Worm (Caenorhabditis elegans) whole organism, L3 larva: ENCODE data around the gene bath-7.
A peak's percentile ranks its signal among the peaks of the same experiment; 100 is the strongest.

ENCODE experiments used
- R02D3.7 ChIP-seq: fragments of 150-350 bp; optimal IDR thresholded peaks from 2 replicates; lab custom pipeline; 2014; ENCODE audit warnings: missing biosample characterization, missing genetic modification characterization
- ama-1 ChIP-seq: fragments of 150-350 bp; optimal IDR thresholded peaks from 2 replicates; lab custom pipeline; 2018
- ceh-9 ChIP-seq: sonication (generic microtip); optimal IDR thresholded peaks from 2 replicates; lab custom pipeline; 2018; ENCODE audit warnings: missing biosample characterization, missing genetic modification characterization
- egl-27 ChIP-seq: sonication (generic microtip); optimal IDR thresholded peaks from 4 replicates; lab custom pipeline; 2017; ENCODE audit warnings: missing biosample characterization, missing genetic modification reagents, missing genetic modification characterization
- elt-1 ChIP-seq: fragments of 150-350 bp; optimal IDR thresholded peaks from 2 replicates; lab custom pipeline; 2014; ENCODE audit warnings: missing biosample characterization, missing genetic modification characterization
- elt-2 ChIP-seq: sonication (generic microtip); optimal IDR thresholded peaks from 2 replicates; lab custom pipeline; 2016; ENCODE audit warnings: missing genetic modification reagents, mild to moderate bottlenecking, missing genetic modification characterization, missing compliant biosample characterization
- fkh-10 ChIP-seq: sonication (generic microtip); optimal IDR thresholded peaks from 2 replicates; lab custom pipeline; 2017; ENCODE audit warnings: missing biosample characterization, missing genetic modification reagents, missing genetic modification characterization
- fos-1 ChIP-seq: fragments of 150-350 bp; optimal IDR thresholded peaks from 2 replicates; lab custom pipeline; 2014; ENCODE audit warnings: missing biosample characterization, missing genetic modification characterization
- jun-1 ChIP-seq: fragments of 150-350 bp; optimal IDR thresholded peaks from 2 replicates; lab custom pipeline; 2014; ENCODE audit warnings: missing biosample characterization, missing genetic modification reagents, missing genetic modification characterization
- lin-15B ChIP-seq: fragments of 150-350 bp; optimal IDR thresholded peaks from 2 replicates; lab custom pipeline; 2014; ENCODE audit warnings: missing biosample characterization, missing genetic modification characterization
- mdl-1 ChIP-seq: fragments of 150-350 bp; optimal IDR thresholded peaks from 2 replicates; lab custom pipeline; 2014; ENCODE audit warnings: missing biosample characterization, missing genetic modification characterization
- nfya-1 ChIP-seq: sonication (generic microtip); optimal IDR thresholded peaks from 2 replicates; lab custom pipeline; 2017; ENCODE audit warnings: missing genetic modification characterization, mild to moderate bottlenecking, missing compliant biosample characterization, antibody characterized with exemption, moderate library complexity; ENCODE audit not compliant: insufficient read depth
- nhr-11 ChIP-seq: fragments of 150-350 bp; optimal IDR thresholded peaks from 2 replicates; lab custom pipeline; 2014; ENCODE audit warnings: missing biosample characterization, missing genetic modification characterization
- nhr-12 ChIP-seq: fragments of 150-350 bp; optimal IDR thresholded peaks from 2 replicates; lab custom pipeline; 2014; ENCODE audit warnings: missing biosample characterization, missing genetic modification characterization
- nhr-23 ChIP-seq: fragments of 150-350 bp; optimal IDR thresholded peaks from 2 replicates; lab custom pipeline; 2014; ENCODE audit warnings: missing biosample characterization, missing genetic modification reagents, missing genetic modification characterization
- nhr-25 ChIP-seq: sonication (generic microtip); optimal IDR thresholded peaks from 2 replicates; lab custom pipeline; 2017; ENCODE audit warnings: missing biosample characterization, missing genetic modification characterization
- nhr-28 ChIP-seq: fragments of 150-350 bp; optimal IDR thresholded peaks from 2 replicates; lab custom pipeline; 2014; ENCODE audit warnings: missing biosample characterization, missing genetic modification characterization
- nhr-43 ChIP-seq: sonication (generic microtip); optimal IDR thresholded peaks from 2 replicates; lab custom pipeline; 2016; ENCODE audit warnings: mild to moderate bottlenecking, missing genetic modification characterization, missing compliant biosample characterization; ENCODE audit not compliant: poor library complexity, severe bottlenecking
- nhr-67 ChIP-seq: fragments of 150-350 bp; optimal IDR thresholded peaks from 2 replicates; lab custom pipeline; 2014; ENCODE audit warnings: missing biosample characterization, missing genetic modification characterization
- nhr-76 ChIP-seq: fragments of 150-350 bp; sonication (generic microtip); optimal IDR thresholded peaks from 5 replicates; lab custom pipeline; 2014; ENCODE audit warnings: missing biosample characterization, missing genetic modification characterization
- pqm-1 ChIP-seq: fragments of 150-350 bp; optimal IDR thresholded peaks from 2 replicates; lab custom pipeline; 2017; ENCODE audit warnings: missing biosample characterization, missing genetic modification characterization, inconsistent platforms
- skn-1 ChIP-seq: fragments of 150-350 bp; optimal IDR thresholded peaks from 2 replicates; lab custom pipeline; 2014; ENCODE audit warnings: missing biosample characterization, missing genetic modification characterization
- unc-39 ChIP-seq: sonication (generic microtip); optimal IDR thresholded peaks from 4 replicates; lab custom pipeline; 2017; ENCODE audit warnings: missing biosample characterization, missing genetic modification characterization
- unc-62 ChIP-seq: fragments of 150-350 bp; sonication (generic microtip); optimal IDR thresholded peaks from 4 replicates; lab custom pipeline; 2014; ENCODE audit warnings: missing biosample characterization, missing genetic modification reagents, missing genetic modification characterization
- zag-1 ChIP-seq: fragments of 150-350 bp; optimal IDR thresholded peaks from 2 replicates; lab custom pipeline; 2014; ENCODE audit warnings: missing biosample characterization, missing genetic modification characterization

bath-7 gene

ce11 chrII:1882705-1883104, 38.2 kb downstream of the bath-7 start, which contains the start of gene math-5:
TSS of gene math-5 (minus strand) at chrII:1882805.
- no peak for TF ChIP-seq lin-15B (tag; lab: Kevin White, UChicago)
- no peak for TF ChIP-seq jun-1 (tag; lab: Kevin White, UChicago)
- TF ChIP-seq unc-62, result no peak
- TF ChIP-seq elt-2, result no peak
- TF ChIP-seq zag-1, result no peak
- TF ChIP-seq nhr-23 (tag; lab: Kevin White, UChicago), result no peak
- no peak for TF ChIP-seq nhr-25
- TF ChIP-seq nhr-76 (tag; lab: Kevin White, UChicago), result no peak
- TF ChIP-seq fkh-10 (GFP tag; lab: Kevin White, UChicago), result no peak
- no peak for TF ChIP-seq unc-39 (tag; lab: Kevin White, UChicago)
- no peak for TF ChIP-seq nhr-11

ce11 chrII:1878663-1879062, 42.3 kb downstream of the bath-7 start, which contains the start of gene math-16:
TSS of gene math-16 (minus strand) at chrII:1878763.
- TF ChIP-seq nhr-11, result no peak
- TF ChIP-seq ama-1, result no peak
- no peak for TF ChIP-seq nhr-28 (tag; lab: Kevin White, UChicago)
- TF ChIP-seq mdl-1 (tag; lab: Kevin White, UChicago), result no peak
- TF ChIP-seq elt-2, result no peak
- TF ChIP-seq elt-1, result no peak
- no peak for TF ChIP-seq skn-1 (tag; lab: Kevin White, UChicago)
- TF ChIP-seq fkh-10 (GFP tag; lab: Kevin White, UChicago), result no peak
- no peak for TF ChIP-seq R02D3.7 (tag; lab: Kevin White, UChicago)
- no peak for TF ChIP-seq fos-1 (tag; lab: Kevin White, UChicago)
- no peak for TF ChIP-seq pqm-1
- TF ChIP-seq egl-27 (tag; lab: Kevin White, UChicago), result no peak
- TF ChIP-seq nfya-1 (tag; lab: Kevin White, UChicago), result no peak
- no peak for TF ChIP-seq nhr-67 (tag; lab: Kevin White, UChicago)
- no peak for TF ChIP-seq nhr-43
- TF ChIP-seq unc-39 (tag; lab: Kevin White, UChicago), result no peak
- TF ChIP-seq nhr-12 (tag; lab: Kevin White, UChicago), result no peak
- no peak for TF ChIP-seq jun-1 (tag; lab: Kevin White, UChicago)

ce11 chrII:1875658-1876057, 45.3 kb downstream of the bath-7 start, which contains the start of gene math-13:
TSS of gene math-13 (plus strand) at chrII:1875958.
- TF ChIP-seq nhr-12 (tag; lab: Kevin White, UChicago), result no peak
- no peak for TF ChIP-seq zag-1
- TF ChIP-seq lin-15B (tag; lab: Kevin White, UChicago), result no peak
- no peak for TF ChIP-seq nhr-23 (tag; lab: Kevin White, UChicago)
- no peak for TF ChIP-seq ceh-9
- no peak for TF ChIP-seq pqm-1
- TF ChIP-seq nhr-25, result no peak

- TF ChIP-seq jun-1 (tag; lab: Kevin White, UChicago), result no peak
- peak; percentile 71 for TF ChIP-seq elt-2
These were observed 49.9 kb downstream of the bath-7 start, which contains the start of gene math-10 for ce11 chrII:1870875-1871592. TSS of gene math-10 (plus strand) at chrII:1871542.
